Worm (Caenorhabditis elegans): ENCODE results near the gene dct-18.

dct-18 gene

ce11 chrII:12953297-12953696 lies 21.6 kb downstream of the dct-18 start (continued):
- TF ChIP-seq pag-3 (tag; optimal IDR thresholded peaks at IDR 0.05; ENCODE audit: borderline replicate concordance, insufficient read depth), result no peak
- TF ChIP-seq nhr-47 (tag; optimal IDR thresholded peaks at IDR 0.05), result peak; percentile 46
- TF ChIP-seq hlh-17 (GFP tag; optimal IDR thresholded peaks at IDR 0.05; ENCODE audit: borderline replicate concordance), result no peak

ce11 chrII:12954670-12955069 lies 23.0 kb downstream of the dct-18 start, which contains the start of the genes Y38F1A.1 and Y38F1A.2:
Y38F1A.1 (minus strand) TSS chrII:12954770.
Y38F1A.2 (plus strand) TSS chrII:12954958.
- TF ChIP-seq nhr-90 (tag; optimal IDR thresholded peaks at IDR 0.05; ENCODE audit: poor library complexity) (no peak), C34B4.2 (tag; optimal IDR thresholded peaks at IDR 0.05) (no peak), efl-1 (optimal IDR thresholded peaks at IDR 0.05) (no peak), efl-1 (GFP tag; optimal IDR thresholded peaks at IDR 0.05 in 1 of 2) (peak in 1 of 2 experiments; percentile 37), lin-35 (GFP tag; optimal IDR thresholded peaks at IDR 0.05) (no peak)

- TF ChIP-seq skn-1 (tag; optimal IDR thresholded peaks at IDR 0.05), result no peak
- no peak for TF ChIP-seq snpc-4 (tag; optimal IDR thresholded peaks at IDR 0.05)
- no peak for TF ChIP-seq nhr-12 (tag; optimal IDR thresholded peaks at IDR 0.05)
- peak; percentile 70 for TF ChIP-seq blmp-1 (tag; optimal IDR thresholded peaks at IDR 0.05)
- TF ChIP-seq fkh-8 (tag; optimal IDR thresholded peaks at IDR 0.05), result no peak
These were observed 28.5 kb downstream of the dct-18 start for ce11 chrII:12960206-12960605.

- TF ChIP-seq nhr-85 (tag), result peak; percentile 25
- peak; percentile 34 for TF ChIP-seq blmp-1 (tag; optimal IDR thresholded peaks at IDR 0.05)
- TF ChIP-seq nhr-20 (tag; optimal IDR thresholded peaks at IDR 0.05), result no peak
- TF ChIP-seq unc-98 (GFP tag; IDR thresholded peaks at IDR 0.05), result no peak
- no peak for TF ChIP-seq lsy-2 (tag; optimal IDR thresholded peaks at IDR 0.05)
- no peak for TF ChIP-seq ceh-90 (tag; optimal IDR thresholded peaks at IDR 0.05)
- TF ChIP-seq efl-3 (GFP tag; optimal IDR thresholded peaks at IDR 0.05), result no peak
- TF ChIP-seq lin-13 (GFP tag; optimal IDR thresholded peaks at IDR 0.05), result no peak
- no peak for TF ChIP-seq nhr-11 (tag; optimal IDR thresholded peaks at IDR 0.05)
- no peak for TF ChIP-seq elt-3 (tag; optimal IDR thresholded peaks at IDR 0.05)
These were observed 29.6 kb downstream of the dct-18 start for ce11 chrII:12961293-12961692.

ce11 chrII:12961743-12962142 lies 30.1 kb downstream of the dct-18 start:
- TF ChIP-seq blmp-1 (tag; optimal IDR thresholded peaks at IDR 0.05) (peak; percentile 91), hpl-2 (GFP tag; optimal IDR thresholded peaks at IDR 0.05) (no peak)

- TF ChIP-seq unc-130 (tag; optimal IDR thresholded peaks at IDR 0.05) (no peak), hlh-17 (GFP tag; optimal IDR thresholded peaks at IDR 0.05; ENCODE audit: borderline replicate concordance) (no peak), nhr-85 (tag) (peak; percentile 69), ceh-90 (tag; optimal IDR thresholded peaks at IDR 0.05) (no peak), fkh-10 (GFP tag; optimal IDR thresholded peaks at IDR 0.05) (no peak), sup-37 (GFP tag; optimal IDR thresholded peaks at IDR 0.05) (no peak)
These were observed 33.5 kb downstream of the dct-18 start for ce11 chrII:12965138-12965537.

ce11 chrII:12965538-12965588 lies 33.7 kb downstream of the dct-18 start, which contains the start of gene ptr-18:
ptr-18 (plus strand) TSS chrII:12965546.
- TF ChIP-seq hpl-2 (GFP tag; optimal IDR thresholded peaks at IDR 0.05) (no peak), hlh-4 (tag; optimal IDR thresholded peaks at IDR 0.05) (no peak), snpc-4 (tag; optimal IDR thresholded peaks at IDR 0.05) (no peak), ceh-8 (GFP tag; optimal IDR thresholded peaks at IDR 0.05) (no peak), nhr-85 (tag) (no peak), nhr-19 (GFP tag; conservative IDR thresholded peaks at IDR 0.05) (no peak), ztf-4 (tag; optimal IDR thresholded peaks at IDR 0.05) (no peak), ama-1 (optimal IDR thresholded peaks at IDR 0.05) (no peak), mdl-1 (tag; optimal IDR thresholded peaks at IDR 0.05) (no peak), lin-14 (GFP tag; optimal IDR thresholded peaks at IDR 0.05) (no peak), egl-27 (tag; optimal IDR thresholded peaks at IDR 0.05) (no peak), egl-13 (tag; optimal IDR thresholded peaks at IDR 0.05) (no peak), grh-1 (GFP tag; IDR thresholded peaks at IDR 0.05) (no peak), lin-39 (tag; optimal IDR thresholded peaks at IDR 0.05) (no peak), lin-15B (tag; optimal IDR thresholded peaks at IDR 0.05) (no peak), swsn-7 (tag; optimal IDR thresholded peaks at IDR 0.05) (no peak), xbp-1 (tag; optimal IDR thresholded peaks at IDR 0.05) (no peak), C16A3.4 (tag; optimal IDR thresholded peaks at IDR 0.05) (no peak), elt-3 (tag; optimal IDR thresholded peaks at IDR 0.05) (no peak), aly-2 (tag; optimal IDR thresholded peaks at IDR 0.05) (no peak)

Measured in whole organism, L1 larva.